Worm (Caenorhabditis elegans): ENCODE results near the gene Y24D9B.1.

Y24D9B.1 gene

DNA sequence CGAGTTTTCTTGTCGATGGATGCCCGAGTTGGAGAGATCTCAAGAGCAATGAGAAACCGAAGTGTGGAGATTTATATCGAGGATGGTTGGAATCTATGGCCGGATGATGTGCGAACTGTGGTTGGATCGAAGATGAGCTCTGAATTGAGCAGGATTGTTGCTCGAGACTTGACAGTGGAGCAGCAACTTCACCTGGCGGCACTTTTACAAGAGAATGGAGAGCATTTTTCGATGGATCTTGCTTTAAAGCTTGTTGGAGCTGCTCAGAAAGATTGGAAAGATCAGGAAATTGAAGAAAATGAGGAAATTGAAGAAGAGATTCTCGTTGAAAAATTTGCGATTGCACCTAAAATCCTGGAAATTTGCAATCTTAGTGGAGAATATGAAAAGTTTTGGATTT, 52.0 kb downstream of the Y24D9B.1 start:
- TF ChIP-seq nhr-21 (tag; optimal IDR thresholded peaks at IDR 0.05) = no peak
- no peak for TF ChIP-seq nhr-77 (tag; optimal IDR thresholded peaks at IDR 0.05)
- no peak for TF ChIP-seq ZK546.5 (tag; optimal IDR thresholded peaks at IDR 0.05)
- TF ChIP-seq peb-1 (tag; optimal IDR thresholded peaks at IDR 0.05) = no peak
- no peak for TF ChIP-seq lin-13 (GFP tag; optimal IDR thresholded peaks at IDR 0.05)
- TF ChIP-seq nhr-10 (tag; optimal IDR thresholded peaks at IDR 0.05) = no peak
- no peak for TF ChIP-seq nhr-129 (tag; optimal IDR thresholded peaks at IDR 0.05)
- no peak for TF ChIP-seq ztf-1 (GFP tag; conservative IDR thresholded peaks at IDR 0.05)
- no peak for TF ChIP-seq R02D3.7 (tag; optimal IDR thresholded peaks at IDR 0.05)
- TF ChIP-seq sma-9 (GFP tag; optimal IDR thresholded peaks at IDR 0.05) = no peak
- TF ChIP-seq sma-9 (tag; optimal IDR thresholded peaks at IDR 0.05) = no peak
- no peak for TF ChIP-seq blmp-1 (tag; optimal IDR thresholded peaks at IDR 0.05; ENCODE audit: insufficient read depth)
- TF ChIP-seq alr-1 (tag; optimal IDR thresholded peaks at IDR 0.05) = no peak
